Worm (Caenorhabditis elegans) whole organism, L4 larva: Measurements from ENCODE around the gene pipp-4P.
A peak's percentile ranks its signal among the peaks of the same experiment; 100 is the strongest.

Source experiments
- ceh-82 ChIP-seq: sonication (generic microtip); optimal IDR thresholded peaks from 2 replicates; lab custom pipeline; 2017; ENCODE audit warnings: missing biosample characterization, missing genetic modification characterization
- cey-2 ChIP-seq: sonication (generic microtip); optimal IDR thresholded peaks from 3 replicates; lab custom pipeline; 2017; ENCODE audit warnings: missing genetic modification characterization, mild to moderate bottlenecking, missing compliant biosample characterization, antibody characterized with exemption, borderline replicate concordance; ENCODE audit not compliant: insufficient read depth
- daf-8 ChIP-seq: fragments of 200-800 bp; sonication (Bioruptor generic); IDR thresholded peaks from 2 replicates; pipeline ENCODE4 v1.3.6; 2022; ENCODE audit warnings: missing genetic modification characterization, missing compliant biosample characterization
- fkh-10 ChIP-seq: fragments of 150-350 bp; optimal IDR thresholded peaks from 2 replicates; lab custom pipeline; 2014; ENCODE audit warnings: missing biosample characterization, missing genetic modification reagents, missing genetic modification characterization
- hlh-11 ChIP-seq: fragments of 200-800 bp; sonication (Bioruptor generic); optimal IDR thresholded peaks from 2 replicates; lab custom pipeline; 2018; ENCODE audit warnings: mild to moderate bottlenecking, missing genetic modification characterization, missing compliant biosample characterization
- lsy-2 ChIP-seq, 2 experiments: fragments of 150-350 bp in 1 of 2; sonication (generic microtip) in 1 of 2; optimal IDR thresholded peaks; 2 replicates each; lab custom pipeline; 2014 to 2017; ENCODE audit warnings: missing biosample characterization in 2 of 2, missing genetic modification characterization in 2 of 2
- nhr-11 ChIP-seq: fragments of 150-350 bp; optimal IDR thresholded peaks from 2 replicates; lab custom pipeline; 2014; ENCODE audit warnings: missing biosample characterization, missing genetic modification characterization
- unc-39 ChIP-seq: sonication (generic microtip); optimal IDR thresholded peaks from 2 replicates; lab custom pipeline; 2017; ENCODE audit warnings: missing biosample characterization, missing genetic modification characterization
- unc-62 ChIP-seq, 3 experiments: fragments of 150-350 bp in 1 of 3; sonication (generic microtip); optimal IDR thresholded peaks in 2 of 3; peaks in 1 of 3; 1 replicate in 1 of 3; 2 replicates in 2 of 3; lab custom pipeline; 2014 to 2017; ENCODE audit warnings: missing biosample characterization in 3 of 3, missing genetic modification characterization in 3 of 3, missing genetic modification reagents in 3 of 3, missing genotype in 1 of 3
- zag-1 ChIP-seq: fragments of 150-350 bp; optimal IDR thresholded peaks from 2 replicates; lab custom pipeline; 2014; ENCODE audit warnings: missing biosample characterization, missing genetic modification characterization
- ztf-11 ChIP-seq: fragments of 150-350 bp; optimal IDR thresholded peaks from 2 replicates; lab custom pipeline; 2014; ENCODE audit warnings: missing biosample characterization, missing genetic modification characterization

ce11 chrIII:2816205-2816923, 2.7 kb upstream of the pipp-4P start:
- no peak for TF ChIP-seq ceh-82 (tag; lab: Kevin White, UChicago)
- TF ChIP-seq cey-2 (tag; lab: Kevin White, UChicago), result no peak
- no peak for TF ChIP-seq ztf-11 (tag; lab: Kevin White, UChicago)
- TF ChIP-seq daf-8 (GFP tag; lab: Robert Waterston, UW), result no peak
- TF ChIP-seq unc-62 (GFP tag; optimal IDR thresholded peaks at IDR 0.05 in 1 of 2; lab: Kevin White, UChicago), result no peak
- TF ChIP-seq unc-62 (tag; optimal IDR thresholded peaks at IDR 0.05; lab: Kevin White, UChicago), result no peak
- TF ChIP-seq hlh-11 (tag; lab: Kevin White, UChicago), result no peak
- no peak for TF ChIP-seq nhr-11 (tag; lab: Kevin White, UChicago)
- TF ChIP-seq fkh-10 (GFP tag; lab: Kevin White, UChicago), result no peak
- no peak for TF ChIP-seq unc-39 (tag; lab: Kevin White, UChicago)
- peak in 1 of 2 experiments; percentile 41 for TF ChIP-seq lsy-2 (tag; optimal IDR thresholded peaks at IDR 0.05; lab: Kevin White, UChicago)
- no peak for TF ChIP-seq zag-1
